Fruit fly (Drosophila melanogaster) whole organism, embryonic: ENCODE data around the gene IKKbeta.
A peak's percentile ranks its signal among the peaks of the same experiment; 100 is the strongest.

Experiments used
- B-H2 ChIP-seq: fragments of 200-800 bp; sonication (Bioruptor generic); optimal IDR thresholded peaks from 2 replicates; lab custom pipeline; 2018; ENCODE audit warnings: missing biosample characterization, mild to moderate bottlenecking, missing genetic modification characterization
- CG10209 ChIP-seq: fragments of 200-800 bp; sonication (Bioruptor generic); optimal IDR thresholded peaks from 3 replicates; lab custom pipeline; 2017; ENCODE audit warnings: missing biosample characterization, mild to moderate bottlenecking, missing genetic modification characterization, missing genetic modification reagents
- CG10267 ChIP-seq: fragments of 200-800 bp; sonication (Bioruptor generic); optimal IDR thresholded peaks from 2 replicates; lab custom pipeline; 2018; ENCODE audit warnings: missing biosample characterization, mild to moderate bottlenecking, missing genetic modification characterization, moderate library complexity
- CG10366 ChIP-seq: fragments of 200-800 bp; sonication (Bioruptor generic); IDR thresholded peaks from 2 replicates; pipeline ENCODE4 v1.3.6; 2022; ENCODE audit warnings: missing biosample characterization, missing genetic modification characterization
- CG11093 ChIP-seq: fragments of 200-800 bp; sonication (Bioruptor generic); IDR thresholded peaks from 3 replicates; pipeline ENCODE4 v1.3.6; 2022; ENCODE audit warnings: missing biosample characterization, missing genetic modification characterization
- CG11560 ChIP-seq: fragments of 200-800 bp; sonication (Bioruptor generic); IDR thresholded peaks from 3 replicates; pipeline ENCODE4 v1.3.6; 2022; ENCODE audit warnings: missing biosample characterization, missing genetic modification characterization
- CG12391 ChIP-seq: fragments of 200-800 bp; sonication (Bioruptor generic); optimal IDR thresholded peaks from 3 replicates; lab custom pipeline; 2018; ENCODE audit warnings: missing biosample characterization, mild to moderate bottlenecking, missing genetic modification characterization, moderate library complexity
- CG14710 ChIP-seq: fragments of 200-800 bp; sonication (Bioruptor generic); optimal IDR thresholded peaks from 3 replicates; lab custom pipeline; 2019; ENCODE audit warnings: missing biosample characterization, mild to moderate bottlenecking, missing genetic modification characterization, moderate library complexity
- CG15269 ChIP-seq: fragments of 200-800 bp; sonication (Bioruptor generic); optimal IDR thresholded peaks from 2 replicates; lab custom pipeline; 2018; ENCODE audit warnings: missing biosample characterization, mild to moderate bottlenecking, missing genetic modification characterization, moderate library complexity
- CG1602 ChIP-seq: fragments of 200-800 bp; sonication (Bioruptor generic); optimal IDR thresholded peaks from 3 replicates; lab custom pipeline; 2016; ENCODE audit warnings: missing biosample characterization, missing genetic modification characterization
- CG1603 ChIP-seq: fragments of 200-800 bp; sonication (Bioruptor generic); optimal IDR thresholded peaks from 2 replicates; lab custom pipeline; 2019; ENCODE audit warnings: missing biosample characterization, mild to moderate bottlenecking, missing genetic modification characterization, moderate library complexity
- CG17385 ChIP-seq: fragments of 200-800 bp; sonication (Bioruptor generic); optimal IDR thresholded peaks from 3 replicates; lab custom pipeline; 2018; ENCODE audit warnings: missing biosample characterization, mild to moderate bottlenecking, missing genetic modification characterization
- CG2712 ChIP-seq: fragments of 200-800 bp; optimal IDR thresholded peaks from 3 replicates; lab custom pipeline; 2019; ENCODE audit warnings: missing biosample characterization, mild to moderate bottlenecking, missing genetic modification characterization, moderate library complexity
- CG2875 ChIP-seq: fragments of 200-800 bp; sonication (Bioruptor generic); optimal IDR thresholded peaks from 2 replicates; lab custom pipeline; 2017; ENCODE audit warnings: missing biosample characterization, mild to moderate bottlenecking, missing genetic modification characterization, missing genetic modification reagents
- CG3065 ChIP-seq: fragments of 200-800 bp; sonication (Bioruptor generic); optimal IDR thresholded peaks from 2 replicates; lab custom pipeline; 2016; ENCODE audit warnings: missing biosample characterization, missing genetic modification characterization
- CG34224 ChIP-seq: fragments of 200-800 bp; sonication (Bioruptor generic); IDR thresholded peaks from 3 replicates; pipeline ENCODE4 v1.3.6; 2022; ENCODE audit warnings: missing biosample characterization, missing genetic modification characterization; ENCODE audit not compliant: partially characterized antibody
- CG4328 ChIP-seq: fragments of 200-800 bp; sonication (Bioruptor generic); optimal IDR thresholded peaks from 3 replicates; lab custom pipeline; 2017; ENCODE audit warnings: missing biosample characterization, missing genetic modification reagents, missing genetic modification characterization
- CG4404 ChIP-seq: fragments of 200-800 bp; sonication (Bioruptor generic); IDR thresholded peaks from 2 replicates; pipeline ENCODE4 v1.3.6; 2022; ENCODE audit warnings: missing biosample characterization, missing genetic modification characterization
- CG4617 ChIP-seq: fragments of 200-800 bp; sonication (Bioruptor generic); optimal IDR thresholded peaks from 3 replicates; lab custom pipeline; 2016; ENCODE audit warnings: missing biosample characterization, missing genetic modification characterization, borderline replicate concordance
- CG4854 ChIP-seq: fragments of 200-800 bp; sonication (Bioruptor generic); optimal IDR thresholded peaks from 2 replicates; lab custom pipeline; 2016; ENCODE audit warnings: missing biosample characterization, missing genetic modification characterization, inconsistent platforms
- CG6272 ChIP-seq: fragments of 200-800 bp; sonication (Bioruptor generic); IDR thresholded peaks from 2 replicates; pipeline ENCODE4 v1.3.6; 2022; ENCODE audit warnings: missing biosample characterization, missing genetic modification characterization
- CG7372 ChIP-seq: fragments of 200-800 bp; sonication (Bioruptor generic); IDR thresholded peaks from 2 replicates; pipeline ENCODE4 v1.3.6; 2022; ENCODE audit warnings: missing biosample characterization, missing genetic modification characterization
- CG7963 ChIP-seq: fragments of 200-800 bp; sonication (Bioruptor generic); IDR thresholded peaks from 3 replicates; pipeline ENCODE4 v1.3.6; 2022; ENCODE audit warnings: missing biosample characterization, missing genetic modification characterization; ENCODE audit not compliant: partially characterized antibody
- CG8281 ChIP-seq: fragments of 200-800 bp; sonication (Bioruptor generic); optimal IDR thresholded peaks from 2 replicates; lab custom pipeline; 2018; ENCODE audit warnings: missing biosample characterization, mild to moderate bottlenecking, missing genetic modification characterization, moderate library complexity
- CG8765 ChIP-seq: fragments of 200-800 bp; sonication (Bioruptor generic); IDR thresholded peaks from 2 replicates; pipeline ENCODE4 v1.3.6; 2022; ENCODE audit warnings: missing biosample characterization, missing genetic modification characterization
- CG9609 ChIP-seq: fragments of 200-800 bp; sonication (Bioruptor generic); optimal IDR thresholded peaks from 3 replicates; lab custom pipeline; 2016; ENCODE audit warnings: missing biosample characterization, missing genetic modification characterization
- CTCF ChIP-seq: fragments of 200-800 bp; sonication (Bioruptor generic); optimal IDR thresholded peaks from 2 replicates; lab custom pipeline; 2017; ENCODE audit warnings: missing biosample characterization, mild to moderate bottlenecking, missing genetic modification characterization, moderate library complexity
- Chrac-16 ChIP-seq: fragments of 200-800 bp; sonication (Bioruptor generic); optimal IDR thresholded peaks from 3 replicates; lab custom pipeline; 2016; ENCODE audit warnings: missing biosample characterization, missing genetic modification characterization
- CoRest ChIP-seq: fragments of 200-800 bp; sonication (Bioruptor generic); optimal IDR thresholded peaks from 3 replicates; lab custom pipeline; 2018; ENCODE audit warnings: missing biosample characterization, mild to moderate bottlenecking, missing genetic modification characterization, moderate library complexity
- D ChIP-seq, 2 experiments: fragments of 200-800 bp in 1 of 2; fragments of >200 bp in 1 of 2; sonication (Bioruptor generic) in 1 of 2; optimal IDR thresholded peaks; 2 replicates in 1 of 2; 3 replicates in 1 of 2; lab custom pipeline; 2017; ENCODE audit warnings: mild to moderate bottlenecking in 1 of 2, missing biosample characterization in 1 of 2, missing genetic modification characterization in 1 of 2, missing genetic modification reagents in 1 of 2
- Dip2 ChIP-seq: fragments of 200-800 bp; sonication (Bioruptor generic); IDR thresholded peaks from 2 replicates; pipeline ENCODE4 v1.3.6; 2022; ENCODE audit warnings: missing biosample characterization, missing genetic modification characterization
- HLH4C ChIP-seq: fragments of 200-800 bp; sonication (Bioruptor generic); IDR thresholded peaks from 3 replicates; pipeline ENCODE4 v1.3.6; 2022; ENCODE audit warnings: missing biosample characterization, missing genetic modification characterization; ENCODE audit not compliant: partially characterized antibody
- Mad ChIP-seq: fragments of 200-800 bp; sonication (Bioruptor generic); optimal IDR thresholded peaks from 2 replicates; lab custom pipeline; 2016; ENCODE audit warnings: missing biosample characterization, missing genetic modification characterization
- NC2α ChIP-seq: fragments of 200-800 bp; sonication (Bioruptor generic); optimal IDR thresholded peaks from 2 replicates; lab custom pipeline; 2016; ENCODE audit warnings: missing biosample characterization, missing genetic modification characterization
- NFAT ChIP-seq: fragments of 200-800 bp; sonication (Bioruptor generic); IDR thresholded peaks from 2 replicates; pipeline ENCODE4 v1.3.6; 2022; ENCODE audit warnings: missing biosample characterization, missing genetic modification characterization
- NK7.1 ChIP-seq: fragments of 200-800 bp; sonication (Bioruptor generic); optimal IDR thresholded peaks from 3 replicates; lab custom pipeline; 2016; ENCODE audit warnings: missing biosample characterization, missing genetic modification characterization
- Nf-YB ChIP-seq: fragments of 200-800 bp; sonication (Bioruptor generic); optimal IDR thresholded peaks from 3 replicates; lab custom pipeline; 2019; ENCODE audit warnings: missing biosample characterization, mild to moderate bottlenecking, missing genetic modification characterization, moderate library complexity
- Pdp1 ChIP-seq, 2 experiments: fragments of 200-800 bp; sonication (Bioruptor generic); optimal IDR thresholded peaks; 3 replicates each; lab custom pipeline; 2016; ENCODE audit warnings: missing biosample characterization in 2 of 2, missing genetic modification characterization in 2 of 2, mild to moderate bottlenecking in 1 of 2, moderate library complexity in 1 of 2
- Xbp1 ChIP-seq: fragments of 200-800 bp; sonication (Bioruptor generic); optimal IDR thresholded peaks from 3 replicates; lab custom pipeline; 2016; ENCODE audit warnings: missing biosample characterization, mild to moderate bottlenecking, missing genetic modification characterization
- ato ChIP-seq: fragments of 200-800 bp; sonication (Bioruptor generic); IDR thresholded peaks from 2 replicates; pipeline ENCODE4 v1.3.6; 2022; ENCODE audit warnings: missing biosample characterization, missing genetic modification characterization; ENCODE audit not compliant: partially characterized antibody
- dpn ChIP-seq, 2 experiments: fragments of 200-800 bp; sonication (Bioruptor generic); optimal IDR thresholded peaks; 3 replicates each; lab custom pipeline; 2016; ENCODE audit warnings: missing biosample characterization in 2 of 2, missing genetic modification characterization in 2 of 2
- grau ChIP-seq: fragments of 200-800 bp; optimal IDR thresholded peaks from 3 replicates; lab custom pipeline; 2019; ENCODE audit warnings: missing biosample characterization, mild to moderate bottlenecking, missing genetic modification characterization, moderate library complexity
- kni ChIP-seq: fragments of 200-800 bp; sonication (Bioruptor generic); optimal IDR thresholded peaks from 3 replicates; lab custom pipeline; 2017; ENCODE audit warnings: mild to moderate bottlenecking, missing biosample characterization, missing genetic modification reagents, missing genetic modification characterization
- lov ChIP-seq, 2 experiments: fragments of 200-800 bp in 1 of 2; fragments of >200 bp in 1 of 2; sonication (Bioruptor generic) in 1 of 2; IDR thresholded peaks in 1 of 2; optimal IDR thresholded peaks in 1 of 2; 2 replicates in 1 of 2; 3 replicates in 1 of 2; pipeline versions ENCODE4 v1.3.6 to Lab custom; 2017 to 2022; ENCODE audit warnings: missing biosample characterization in 1 of 2, missing genetic modification characterization in 1 of 2
- peb ChIP-seq: fragments of 200-800 bp; sonication (Bioruptor generic); IDR thresholded peaks from 2 replicates; pipeline ENCODE4 v1.3.6; 2022; ENCODE audit warnings: missing biosample characterization, missing genetic modification characterization
- rib ChIP-seq: fragments of 200-800 bp; sonication (Bioruptor generic); IDR thresholded peaks from 2 replicates; pipeline ENCODE4 v1.3.6; 2022; ENCODE audit warnings: missing biosample characterization, missing genetic modification characterization
- sob ChIP-seq: fragments of 200-800 bp; sonication (Bioruptor generic); IDR thresholded peaks from 2 replicates; pipeline ENCODE4 v1.3.6; 2022; ENCODE audit warnings: missing biosample characterization, missing genetic modification characterization
- sr ChIP-seq: fragments of 200-800 bp; sonication (Bioruptor generic); IDR thresholded peaks from 3 replicates; pipeline ENCODE4 v1.3.6; 2022; ENCODE audit warnings: missing biosample characterization, missing genetic modification characterization
- tll ChIP-seq, 2 experiments: fragments of 200-800 bp in 1 of 2; fragments of >200 bp in 1 of 2; sonication (Bioruptor generic) in 1 of 2; optimal IDR thresholded peaks; 2 replicates each; lab custom pipeline; 2017 to 2019; ENCODE audit warnings: missing biosample characterization in 2 of 2, missing genetic modification characterization in 2 of 2, mild to moderate bottlenecking in 1 of 2, moderate library complexity in 1 of 2
- twi ChIP-seq: fragments of 200-800 bp; optimal IDR thresholded peaks from 2 replicates; lab custom pipeline; 2019; ENCODE audit warnings: missing biosample characterization, mild to moderate bottlenecking, missing genetic modification characterization, moderate library complexity

IKKbeta gene

dm6 chr3R:16004015-16004414, 45.2 kb downstream of the IKKbeta start (continued):
- TF ChIP-seq CG2712 (peak; percentile 44), sr (no peak), CG8281 (tag; lab: Kevin White, UChicago) (no peak), CG9609 (no peak), twi (no peak), CG4328 (GFP tag; lab: Kevin White, UChicago) (no peak), CG3065 (no peak), NC2α (GFP tag; lab: Kevin White, UChicago) (no peak), CoRest (tag; lab: Kevin White, UChicago) (peak; percentile 34), CG4854 (GFP tag; lab: Kevin White, UChicago) (no peak), Pdp1 (GFP tag; optimal IDR thresholded peaks at IDR 0.05; lab: Kevin White, UChicago) (peak in 1 of 2 experiments; percentile 33), CG34224 (peak; percentile 81), CG4404 (GFP tag; lab: Robert Waterston, UW) (no peak), CG4617 (no peak), Dip2 (no peak), B-H2 (no peak), D (optimal IDR thresholded peaks at IDR 0.05; lab: Kevin White, UChicago) (no peak), D (GFP tag; optimal IDR thresholded peaks at IDR 0.05; lab: Kevin White, UChicago) (no peak), kni (GFP tag; lab: Kevin White, UChicago) (no peak), tll (GFP tag; optimal IDR thresholded peaks at IDR 0.05; lab: Kevin White, UChicago) (no peak), rib (GFP tag; lab: Robert Waterston, UW) (no peak), CG11093 (no peak), CG2875 (GFP tag; lab: Kevin White, UChicago) (no peak), CG14710 (tag; lab: Kevin White, UChicago) (peak; percentile 45), CG1603 (tag; lab: Kevin White, UChicago) (no peak), CG10267 (peak; percentile 92), NFAT (GFP tag; lab: Robert Waterston, UW) (no peak), CG10209 (GFP tag; lab: Kevin White, UChicago) (no peak), dpn (GFP tag; optimal IDR thresholded peaks at IDR 0.05; lab: Kevin White, UChicago) (peak; percentile 13 to 14), Chrac-16 (no peak), CTCF (peak; percentile 77), Nf-YB (GFP tag; lab: Kevin White, UChicago) (peak; percentile 16), ato (GFP tag; lab: Robert Waterston, UW) (peak; percentile 70), grau (tag; lab: Kevin White, UChicago) (peak; percentile 3), CG1602 (GFP tag; lab: Kevin White, UChicago) (no peak), CG11560 (tag; lab: Robert Waterston, UW) (no peak), NK7.1 (GFP tag; lab: Kevin White, UChicago) (no peak), peb (GFP tag; lab: Robert Waterston, UW) (no peak), Mad (GFP tag; lab: Kevin White, UChicago) (no peak), CG7963 (GFP tag; lab: Robert Waterston, UW) (peak; percentile 48; the same call in 1 of the 3 replicates), HLH4C (GFP tag; lab: Robert Waterston, UW) (peak; percentile 42; the same call in 2 of the 3 replicates), CG10366 (GFP tag; lab: Robert Waterston, UW) (no peak), CG7372 (GFP tag; lab: Robert Waterston, UW) (peak; percentile 92), CG8765 (GFP tag; lab: Robert Waterston, UW) (no peak), CG17385 (no peak), CG6272 (GFP tag; lab: Robert Waterston, UW) (no peak), CG15269 (tag; lab: Kevin White, UChicago) (no peak), lov (optimal IDR thresholded peaks at IDR 0.05; lab: Kevin White, UChicago) (no peak), lov (GFP tag; IDR thresholded peaks at IDR 0.05; lab: Robert Waterston, UW) (no peak), Xbp1 (peak; percentile 27), sob (GFP tag; lab: Robert Waterston, UW) (peak; percentile 62), CG12391 (tag; lab: Kevin White, UChicago) (peak; percentile 13)
